3 worm cellular contexts compared by ENCODE assay signal in the genomic region with DNA sequence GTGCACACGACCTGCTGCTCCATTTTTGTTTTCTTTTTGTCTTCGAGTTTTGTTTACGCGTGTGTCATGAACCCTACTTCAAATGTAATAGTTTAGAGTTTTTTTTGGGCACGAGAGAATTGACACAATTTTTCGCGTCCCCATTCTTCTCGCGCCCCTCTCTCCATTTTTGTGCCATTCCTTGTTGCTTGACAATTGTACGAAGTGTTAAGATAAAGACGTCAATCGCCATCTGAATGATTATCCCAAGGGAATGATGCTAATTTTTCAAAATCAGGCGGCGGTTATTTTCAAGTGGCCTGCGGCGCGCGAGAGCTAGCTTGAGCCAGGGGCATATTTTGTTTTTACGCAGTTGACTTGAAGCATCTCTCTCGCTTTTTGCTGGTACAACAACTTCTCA.
TF ChIP-seq lines count a peak whose summit lies in the region.

No protein-coding gene starts in this region.

TF ChIP-seq in whole organism, L1 larva, 84 proteins besides CTCF, POLR2A, EP300 and RAD21:
- TF ChIP-seq ces-1 (GFP tag; optimal IDR thresholded peaks at IDR 0.05; lab: Kevin White, UChicago) (no peak), mab-9 (GFP tag; IDR thresholded peaks at IDR 0.05; lab: Robert Waterston, UW) (0 out of 2 replicates have a peak, but pooled peaks have one; percentile 11), lin-14 (GFP tag; optimal IDR thresholded peaks at IDR 0.05; lab: Kevin White, UChicago) (peak; percentile 28), nhr-85 (tag; lab: Kevin White, UChicago) (no peak), elt-3 (tag; optimal IDR thresholded peaks at IDR 0.05; lab: Kevin White, UChicago) (no peak)

TF ChIP-seq in whole organism, L2 larva, 48 proteins besides CTCF, POLR2A, EP300 and RAD21:
- peak; percentile 13 for TF ChIP-seq zag-1 (tag; optimal IDR thresholded peaks at IDR 0.05; lab: Kevin White, UChicago)
- no peak for TF ChIP-seq ama-1 (optimal IDR thresholded peaks at IDR 0.05; lab: Kevin White, UChicago)
- peak; percentile 3 for TF ChIP-seq mab-5 (tag; optimal IDR thresholded peaks at IDR 0.05; lab: Kevin White, UChicago)

TF ChIP-seq in whole organism, L3 larva, 47 proteins besides CTCF, POLR2A, EP300 and RAD21:
- no peak for TF ChIP-seq ceh-82 (tag; optimal IDR thresholded peaks at IDR 0.05; lab: Kevin White, UChicago)
- TF ChIP-seq nhr-23 (tag; optimal IDR thresholded peaks at IDR 0.05; lab: Kevin White, UChicago), result no peak
- TF ChIP-seq R02D3.7 (tag; optimal IDR thresholded peaks at IDR 0.05; lab: Kevin White, UChicago), result no peak
- peak; percentile 15 for TF ChIP-seq nfya-1 (tag; optimal IDR thresholded peaks at IDR 0.05; lab: Kevin White, UChicago; ENCODE audit: insufficient read depth)
- TF ChIP-seq tbx-2 (tag; optimal IDR thresholded peaks at IDR 0.05; lab: Kevin White, UChicago), result no peak
- no peak for TF ChIP-seq ceh-16 (tag; optimal IDR thresholded peaks at IDR 0.05; lab: Kevin White, UChicago)
- no peak for TF ChIP-seq sea-2 (GFP tag; optimal IDR thresholded peaks at IDR 0.05; lab: Kevin White, UChicago)
- TF ChIP-seq ceh-9 (tag; optimal IDR thresholded peaks at IDR 0.05; lab: Kevin White, UChicago), result no peak
- no peak for TF ChIP-seq jun-1 (tag; optimal IDR thresholded peaks at IDR 0.05; lab: Kevin White, UChicago)
- no peak for TF ChIP-seq elt-3 (tag; optimal IDR thresholded peaks at IDR 0.05; lab: Kevin White, UChicago)
- no peak for TF ChIP-seq elt-1 (tag; optimal IDR thresholded peaks at IDR 0.05; lab: Kevin White, UChicago)
- no peak for TF ChIP-seq ztf-11 (tag; optimal IDR thresholded peaks at IDR 0.05; lab: Kevin White, UChicago)
- no peak for TF ChIP-seq egl-5 (tag; optimal IDR thresholded peaks at IDR 0.05; lab: Kevin White, UChicago)
- no peak for TF ChIP-seq mml-1 (tag; optimal IDR thresholded peaks at IDR 0.05; lab: Kevin White, UChicago)
- no peak for TF ChIP-seq fos-1 (tag; optimal IDR thresholded peaks at IDR 0.05; lab: Kevin White, UChicago)
- TF ChIP-seq lin-39 (tag; optimal IDR thresholded peaks at IDR 0.05; lab: Kevin White, UChicago), result peak; percentile 46

Comparison
In these comparisons a context has a peak if more than half of its experiments do, and no peak if none do; other contexts are left out.
1. Of the 22 proteins assayed by ChIP-seq in both whole organism, L1 larva and whole organism, L2 larva: peak only in whole organism, L1 larva: none; only in whole organism, L2 larva: zag-1; in both: none; in neither: 21.